Worm (Caenorhabditis elegans) whole organism, L4/young adult: ENCODE data around the gene srh-186.
"Not testable (repeated sequence)": the region's sequence is repeated elsewhere in the genome, so short reads cannot be mapped to it uniquely, and the experiment has no call there.

Experiments
- W03F9.2 ChIP-seq: fragments of 150-350 bp; optimal IDR thresholded peaks from 2 replicates; lab custom pipeline; 2014; ENCODE audit warnings: missing biosample characterization, missing genetic modification characterization
- dao-5 ChIP-seq: sonication (generic microtip); optimal IDR thresholded peaks from 2 replicates; lab custom pipeline; 2016; ENCODE audit warnings: missing genotype, missing genetic modification characterization, moderate library complexity, missing compliant biosample characterization
- him-1 ChIP-seq: sonication (generic microtip); optimal IDR thresholded peaks from 2 replicates; lab custom pipeline; 2016; ENCODE audit warnings: missing genotype, missing genetic modification reagents, missing genetic modification characterization, missing compliant biosample characterization

srh-186 gene

DNA sequence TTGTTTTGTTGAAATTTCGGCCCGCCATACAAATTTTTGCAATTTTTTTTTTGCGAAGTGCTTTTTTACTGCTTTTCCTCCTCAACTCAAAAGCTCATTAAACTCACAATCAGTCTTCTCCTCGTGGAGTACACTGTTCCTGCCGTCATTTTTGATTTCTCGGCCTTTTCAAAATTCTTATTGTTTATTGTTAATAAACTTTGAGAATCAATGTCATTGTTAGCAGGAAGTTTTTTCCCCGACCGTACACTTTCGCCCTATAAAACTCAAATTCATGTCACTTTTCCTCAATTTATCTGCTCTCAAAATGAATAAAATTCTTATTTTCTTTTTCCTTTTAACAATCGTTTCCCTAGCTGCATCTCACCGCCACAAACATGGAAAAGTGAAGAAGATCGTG, 20.2 kb downstream of the srh-186 start, which contains the start of gene clec-232:
Gene clec-232 (plus strand): TSS at position 301 of the 400 bp plus-strand sequence.
- TF ChIP-seq W03F9.2 (tag; lab: Kevin White, UChicago) (no peak), him-1 (tag; lab: Kevin White, UChicago) (no peak)

- TF ChIP-seq dao-5 (tag; lab: Kevin White, UChicago) (no peak), W03F9.2 (tag; lab: Kevin White, UChicago) (no peak), him-1 (tag; lab: Kevin White, UChicago) (no peak)
Observed at ce11 chrV:15978232-15978764, 22.7 kb downstream of the srh-186 start, which contains the start of gene oac-20. oac-20 (plus strand) TSS chrV:15978714.

- TF ChIP-seq W03F9.2 (tag; lab: Kevin White, UChicago) (no peak), dao-5 (tag; lab: Kevin White, UChicago) (no peak), him-1 (tag; lab: Kevin White, UChicago) (no peak)
Observed at ce11 chrV:15982733-15983344, 27.2 kb downstream of the srh-186 start, which contains the start of the genes fbxa-99 and F36G9.13. fbxa-99 (minus strand) TSS chrV:15982854. F36G9.13 (plus strand) TSS chrV:15983294.

- no peak for TF ChIP-seq dao-5 (tag; lab: Kevin White, UChicago)
- TF ChIP-seq him-1 (tag; lab: Kevin White, UChicago) = no peak
- no peak for TF ChIP-seq W03F9.2 (tag; lab: Kevin White, UChicago)
Observed at ce11 chrV:15988074-15988473, 32.5 kb downstream of the srh-186 start, which contains the start of gene F36G9.15. F36G9.15 (minus strand) TSS chrV:15988174.

DNA sequence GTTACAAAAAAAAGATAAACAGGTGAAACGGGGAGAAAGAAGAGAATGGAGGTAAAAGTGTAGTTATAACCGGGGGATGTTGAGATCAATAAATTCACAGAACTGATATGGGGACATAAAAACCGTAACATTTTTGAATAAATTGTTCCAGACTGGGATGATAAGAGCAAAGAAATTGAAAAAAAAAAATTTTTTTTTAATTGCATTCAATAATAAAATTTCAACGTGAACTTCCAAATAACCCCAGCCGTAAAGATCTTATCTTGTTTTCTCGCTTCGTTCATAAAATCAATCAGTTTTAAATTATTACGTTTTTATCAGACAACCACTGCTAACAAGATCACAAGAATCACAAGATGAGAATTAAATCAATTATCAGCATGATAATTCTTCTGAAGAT, 36.3 kb downstream of the srh-186 start, which contains the start of gene C06C6.7:
Gene C06C6.7 (plus strand): TSS at position 301 of the 400 bp plus-strand sequence.
- TF ChIP-seq dao-5, him-1, W03F9.2 (tag; lab: Kevin White, UChicago): not testable (repeated sequence)

DNA sequence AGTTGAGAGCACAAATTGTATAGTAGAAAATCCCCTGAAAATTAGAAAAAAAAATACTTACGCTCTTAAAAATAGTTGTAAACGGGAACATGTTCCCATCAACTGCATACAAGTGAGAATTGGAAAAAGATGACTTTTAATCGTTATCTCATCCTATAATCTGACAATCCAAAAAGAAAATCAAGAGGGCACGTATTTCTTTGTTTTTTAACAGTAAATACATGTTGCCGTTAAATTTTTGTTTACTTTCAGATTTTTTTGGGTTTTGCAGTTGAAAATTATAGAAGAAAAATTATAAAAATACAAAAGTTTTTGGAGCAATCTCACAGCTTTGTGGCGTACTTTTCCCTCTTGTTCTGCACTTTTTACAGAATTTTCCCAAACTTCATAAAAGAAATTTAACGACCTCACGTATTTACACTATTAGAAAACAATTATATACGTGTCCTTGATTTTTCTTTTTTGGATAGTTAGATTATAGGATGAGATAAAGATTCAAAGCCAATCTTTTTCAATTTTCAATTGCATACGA, 41.1 kb downstream of the srh-186 start, which contains the start of the genes C06C6.9 and C06C6.8:
Gene C06C6.9 (minus strand): TSS at position 101 of the 532 bp plus-strand sequence.
Gene C06C6.8 (plus strand): TSS at position 482 of the 532 bp plus-strand sequence.
- no peak for TF ChIP-seq him-1 (tag; lab: Kevin White, UChicago)
- TF ChIP-seq dao-5 (tag; lab: Kevin White, UChicago) = no peak
- no peak for TF ChIP-seq W03F9.2 (tag; lab: Kevin White, UChicago)

- TF ChIP-seq him-1 (tag; lab: Kevin White, UChicago) (no peak), W03F9.2 (tag; lab: Kevin White, UChicago) (no peak), dao-5 (tag; lab: Kevin White, UChicago) (no peak)
Observed at ce11 chrV:16000433-16000832, 44.8 kb downstream of the srh-186 start, which contains the start of gene nhr-50. nhr-50 (minus strand) TSS chrV:16000631.

DNA sequence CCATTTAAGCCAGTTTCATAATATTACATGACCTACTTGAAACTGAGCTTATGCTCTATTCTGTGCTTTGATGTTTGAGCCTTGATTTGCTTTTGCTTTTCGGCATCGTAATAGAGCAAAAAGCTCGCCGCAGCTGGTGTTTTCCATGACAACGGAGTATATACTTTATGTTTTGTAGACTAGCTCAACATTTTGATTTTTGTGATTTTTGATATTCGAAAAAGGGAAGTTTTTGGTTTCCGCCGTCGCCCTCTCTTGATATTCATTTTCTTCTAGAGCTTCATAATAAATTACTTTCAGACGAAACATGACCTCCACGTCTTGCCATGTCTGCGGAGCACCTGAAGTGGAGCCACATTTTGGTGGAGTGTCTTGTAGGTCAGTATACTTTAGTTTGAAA, 46.7 kb downstream of the srh-186 start, which contains the start of gene nhr-63:
Gene nhr-63 (plus strand): TSS at position 301 of the 400 bp plus-strand sequence.
- TF ChIP-seq W03F9.2 (tag; lab: Kevin White, UChicago) = no peak
- no peak for TF ChIP-seq dao-5 (tag; lab: Kevin White, UChicago)
- TF ChIP-seq him-1 (tag; lab: Kevin White, UChicago) = no peak
